Worm (Caenorhabditis elegans) whole organism, L4 larva: ENCODE measurements around the gene znf-782.

Experiments
- F10B5.3 ChIP-seq: sonication (generic microtip); optimal IDR thresholded peaks from 2 replicates; lab custom pipeline; 2016; ENCODE audit warnings: mild to moderate bottlenecking, missing genetic modification characterization, missing compliant biosample characterization
- F26F4.8 ChIP-seq: fragments of 200-800 bp; sonication (Bioruptor generic); conservative IDR thresholded peaks from 2 replicates; pipeline ENCODE4 v1.3.6; 2022; ENCODE audit warnings: missing genetic modification characterization, missing compliant biosample characterization
- F49E8.2 ChIP-seq: sonication (generic microtip); optimal IDR thresholded peaks from 2 replicates; lab custom pipeline; 2016; ENCODE audit warnings: missing compliant biosample characterization, mild to moderate bottlenecking, missing genetic modification characterization, borderline replicate concordance
- R02D3.7 ChIP-seq: fragments of 150-350 bp; sonication (generic microtip); optimal IDR thresholded peaks from 3 replicates; lab custom pipeline; 2014; ENCODE audit warnings: missing biosample characterization, missing genetic modification characterization
- T20F7.1 ChIP-seq: fragments of 200-800 bp; sonication (Bioruptor generic); optimal IDR thresholded peaks from 2 replicates; lab custom pipeline; 2018; ENCODE audit warnings: mild to moderate bottlenecking, missing genetic modification characterization, missing compliant biosample characterization
- Y48G9A.11 ChIP-seq: fragments of 200-800 bp; sonication (Bioruptor generic); IDR thresholded peaks from 2 replicates; pipeline ENCODE4 v1.3.6; 2022; ENCODE audit warnings: missing genetic modification reagents, missing genetic modification characterization, missing compliant biosample characterization
- Y5F2A.4 ChIP-seq: fragments of 200-800 bp; sonication (Bioruptor generic); optimal IDR thresholded peaks from 2 replicates; lab custom pipeline; 2018; ENCODE audit warnings: mild to moderate bottlenecking, missing genetic modification characterization, missing compliant biosample characterization
- ZK337.2 ChIP-seq: fragments of 200-800 bp; sonication (Bioruptor generic); IDR thresholded peaks from 2 replicates; pipeline ENCODE4 v1.3.6; 2022; ENCODE audit warnings: missing genetic modification reagents, missing genetic modification characterization, missing compliant biosample characterization
- ZK546.5 ChIP-seq, 2 experiments: sonication (generic microtip); optimal IDR thresholded peaks; 2 replicates each; lab custom pipeline; 2017; ENCODE audit warnings: missing biosample characterization in 2 of 2, missing genetic modification characterization in 2 of 2
- aha-1 ChIP-seq: fragments of 150-350 bp; peaks from one replicate; lab custom pipeline; 2014; ENCODE audit warnings: missing biosample characterization, missing genetic modification characterization
- aly-2 ChIP-seq: sonication (generic microtip); optimal IDR thresholded peaks from 2 replicates; lab custom pipeline; 2018; ENCODE audit warnings: missing biosample characterization, missing genetic modification characterization
- ama-1 ChIP-seq: fragments of 150-350 bp; optimal IDR thresholded peaks from 2 replicates; lab custom pipeline; 2014; ENCODE audit warnings: inconsistent platforms, mixed read lengths
- ceh-20 ChIP-seq: fragments of 200-800 bp; sonication (Bioruptor generic); IDR thresholded peaks from 2 replicates; pipeline ENCODE4 v1.3.6; 2022; ENCODE audit warnings: missing genetic modification reagents, missing genetic modification characterization, missing compliant biosample characterization
- ceh-28 ChIP-seq: fragments of 150-350 bp; optimal IDR thresholded peaks from 2 replicates; lab custom pipeline; 2014; ENCODE audit warnings: missing biosample characterization, missing genetic modification reagents, missing genetic modification characterization
- ceh-44 ChIP-seq: fragments of 200-800 bp; sonication (Bioruptor generic); IDR thresholded peaks from 2 replicates; pipeline ENCODE4 v1.3.6; 2022; ENCODE audit warnings: missing genetic modification reagents, missing genetic modification characterization, missing compliant biosample characterization
- ceh-62 ChIP-seq: sonication (generic microtip); optimal IDR thresholded peaks from 2 replicates; lab custom pipeline; 2017; ENCODE audit warnings: missing biosample characterization, missing genetic modification characterization
- ces-1 ChIP-seq: fragments of 150-350 bp; sonication (generic microtip); optimal IDR thresholded peaks from 4 replicates; lab custom pipeline; 2014; ENCODE audit warnings: missing biosample characterization, missing genetic modification reagents, missing genetic modification characterization
- daf-12 ChIP-seq: fragments of 150-350 bp; optimal IDR thresholded peaks from 2 replicates; lab custom pipeline; 2014; ENCODE audit warnings: missing biosample characterization, missing genetic modification reagents, missing genetic modification characterization
- daf-16 ChIP-seq, 3 experiments: sonication (generic microtip); optimal IDR thresholded peaks; 2 replicates each; lab custom pipeline; 2016 to 2017; ENCODE audit warnings: missing genetic modification characterization in 3 of 3, missing genetic modification reagents in 3 of 3, mild to moderate bottlenecking in 2 of 3, missing compliant biosample characterization in 2 of 3, missing biosample characterization in 1 of 3, moderate library complexity in 1 of 3
- dmd-8 ChIP-seq: fragments of 200-800 bp; sonication (Bioruptor generic); IDR thresholded peaks from 2 replicates; pipeline ENCODE4 v1.3.6; 2022; ENCODE audit warnings: missing genetic modification characterization, missing compliant biosample characterization
- dmd-9 ChIP-seq: fragments of 200-800 bp; sonication (Bioruptor generic); IDR thresholded peaks from 2 replicates; pipeline ENCODE4 v1.3.6; 2022; ENCODE audit warnings: missing genetic modification reagents, missing genetic modification characterization, missing compliant biosample characterization
- dpl-1 ChIP-seq: fragments of 150-350 bp; optimal IDR thresholded peaks from 2 replicates; lab custom pipeline; 2014; ENCODE audit warnings: missing biosample characterization, missing genetic modification reagents, missing genetic modification characterization
- egl-27 ChIP-seq: sonication (generic microtip); optimal IDR thresholded peaks from 3 replicates; lab custom pipeline; 2017; ENCODE audit warnings: missing biosample characterization, missing genetic modification reagents, missing genetic modification characterization
- fkh-10 ChIP-seq: fragments of 150-350 bp; optimal IDR thresholded peaks from 2 replicates; lab custom pipeline; 2014; ENCODE audit warnings: missing biosample characterization, missing genetic modification reagents, missing genetic modification characterization
- gei-8 ChIP-seq: fragments of 200-800 bp; sonication (Bioruptor generic); optimal IDR thresholded peaks from 2 replicates; lab custom pipeline; 2018; ENCODE audit warnings: mild to moderate bottlenecking, missing genetic modification characterization, missing compliant biosample characterization
- lin-15B ChIP-seq: fragments of 150-350 bp; sonication (generic microtip); optimal IDR thresholded peaks from 3 replicates; lab custom pipeline; 2014; ENCODE audit warnings: missing biosample characterization, missing genetic modification characterization
- lin-29 ChIP-seq: fragments of 200-800 bp; sonication (Bioruptor generic); IDR thresholded peaks from 2 replicates; pipeline ENCODE4 v1.3.6; 2022; ENCODE audit warnings: missing genetic modification reagents, missing genetic modification characterization, missing compliant biosample characterization
- lin-38 ChIP-seq: fragments of 200-800 bp; sonication (Bioruptor generic); IDR thresholded peaks from 2 replicates; pipeline ENCODE4 v1.3.6; 2022; ENCODE audit warnings: missing genetic modification reagents, missing genetic modification characterization, missing compliant biosample characterization
- lir-3 ChIP-seq: sonication (generic microtip); optimal IDR thresholded peaks from 2 replicates; lab custom pipeline; 2016; ENCODE audit warnings: mild to moderate bottlenecking, missing genetic modification characterization, missing compliant biosample characterization
- lsy-2 ChIP-seq, 2 experiments: fragments of 150-350 bp in 1 of 2; sonication (generic microtip) in 1 of 2; optimal IDR thresholded peaks; 2 replicates each; lab custom pipeline; 2014 to 2017; ENCODE audit warnings: missing biosample characterization in 2 of 2, missing genetic modification characterization in 2 of 2
- madf-5 ChIP-seq, 2 experiments: fragments of 200-800 bp; sonication (Bioruptor generic); IDR thresholded peaks; 2 replicates each; pipeline ENCODE4 v1.3.6; 2022; ENCODE audit warnings: missing compliant biosample characterization in 2 of 2, missing genetic modification characterization in 2 of 2
- mep-1 ChIP-seq: fragments of 150-350 bp; sonication (generic microtip); optimal IDR thresholded peaks from 3 replicates; lab custom pipeline; 2014; ENCODE audit warnings: missing biosample characterization, missing genetic modification characterization
- mes-2 ChIP-seq: sonication (generic microtip); optimal IDR thresholded peaks from 2 replicates; lab custom pipeline; 2016; ENCODE audit warnings: missing genotype, mild to moderate bottlenecking, missing genetic modification characterization, missing compliant biosample characterization; ENCODE audit not compliant: poor library complexity, severe bottlenecking
- mxl-3 ChIP-seq: fragments of 200-800 bp; sonication (Bioruptor generic); optimal IDR thresholded peaks from 2 replicates; lab custom pipeline; 2018; ENCODE audit warnings: mild to moderate bottlenecking, missing genetic modification characterization, missing compliant biosample characterization
- nhr-10 ChIP-seq: fragments of 150-350 bp; optimal IDR thresholded peaks from 2 replicates; lab custom pipeline; 2014; ENCODE audit warnings: missing biosample characterization, missing genetic modification characterization
- nhr-102 ChIP-seq: sonication (generic microtip); optimal IDR thresholded peaks from 2 replicates; lab custom pipeline; 2016; ENCODE audit warnings: mild to moderate bottlenecking, missing genetic modification characterization, moderate library complexity, missing compliant biosample characterization
- nhr-11 ChIP-seq: fragments of 150-350 bp; optimal IDR thresholded peaks from 2 replicates; lab custom pipeline; 2014; ENCODE audit warnings: missing biosample characterization, missing genetic modification characterization
- nhr-111 ChIP-seq: fragments of 200-800 bp; sonication (Bioruptor generic); optimal IDR thresholded peaks from 2 replicates; lab custom pipeline; 2018; ENCODE audit warnings: mild to moderate bottlenecking, missing genetic modification characterization, missing compliant biosample characterization
- nhr-41 ChIP-seq: fragments of 200-800 bp; sonication (Bioruptor generic); IDR thresholded peaks from 2 replicates; pipeline ENCODE4 v1.3.6; 2022; ENCODE audit warnings: missing genetic modification reagents, missing genetic modification characterization, missing compliant biosample characterization
- nhr-6 ChIP-seq: fragments of 150-350 bp; optimal IDR thresholded peaks from 2 replicates; lab custom pipeline; 2014; ENCODE audit warnings: missing biosample characterization, missing genetic modification characterization
- pha-4 ChIP-seq, 2 experiments: fragments of 150-350 bp in 1 of 2; fragments of 200-800 bp in 1 of 2; sonication (Bioruptor generic) in 1 of 2; IDR thresholded peaks in 1 of 2; optimal IDR thresholded peaks in 1 of 2; 2 replicates each; pipeline versions ENCODE4 v1.3.6 to Lab custom; 2014 to 2022; ENCODE audit warnings: missing genetic modification characterization in 2 of 2, missing genetic modification reagents in 2 of 2, missing biosample characterization in 1 of 2, missing compliant biosample characterization in 1 of 2
- php-3 ChIP-seq: fragments of 200-800 bp; sonication (Bioruptor generic); IDR thresholded peaks from 2 replicates; pipeline ENCODE4 v1.3.6; 2022; ENCODE audit warnings: missing genetic modification reagents, missing genetic modification characterization, missing compliant biosample characterization
- pqm-1 ChIP-seq: sonication (generic microtip); optimal IDR thresholded peaks from 2 replicates; lab custom pipeline; 2017; ENCODE audit warnings: missing biosample characterization, missing genetic modification characterization
- saeg-2 ChIP-seq: fragments of 200-800 bp; sonication (Bioruptor generic); IDR thresholded peaks from 2 replicates; pipeline ENCODE4 v1.3.6; 2022; ENCODE audit warnings: missing genetic modification reagents, missing genetic modification characterization, missing compliant biosample characterization
- snpc-1.2 ChIP-seq: fragments of 200-800 bp; sonication (Bioruptor generic); IDR thresholded peaks from 2 replicates; pipeline ENCODE4 v1.3.6; 2022; ENCODE audit warnings: missing genetic modification reagents, missing genetic modification characterization, missing compliant biosample characterization
- snpc-4 ChIP-seq: fragments of 150-350 bp; optimal IDR thresholded peaks from 2 replicates; lab custom pipeline; 2014; ENCODE audit warnings: missing biosample characterization, missing genetic modification characterization
- spr-1 ChIP-seq: sonication (generic microtip); optimal IDR thresholded peaks from 2 replicates; lab custom pipeline; 2016; ENCODE audit warnings: mild to moderate bottlenecking, missing genetic modification characterization, missing compliant biosample characterization
- tra-1 ChIP-seq: fragments of 200-800 bp; sonication (Bioruptor generic); IDR thresholded peaks from 2 replicates; pipeline ENCODE4 v1.3.6; 2022; ENCODE audit warnings: missing genetic modification reagents, missing genetic modification characterization, missing compliant biosample characterization
- unc-62 ChIP-seq, 3 experiments: fragments of 150-350 bp in 1 of 3; sonication (generic microtip); optimal IDR thresholded peaks in 2 of 3; peaks in 1 of 3; 1 replicate in 1 of 3; 2 replicates in 2 of 3; lab custom pipeline; 2014 to 2017; ENCODE audit warnings: missing biosample characterization in 3 of 3, missing genetic modification characterization in 3 of 3, missing genetic modification reagents in 3 of 3, missing genotype in 1 of 3
- zip-11 ChIP-seq: fragments of 200-800 bp; sonication (Bioruptor generic); IDR thresholded peaks from 2 replicates; pipeline ENCODE4 v1.3.6; 2022; ENCODE audit warnings: missing genetic modification characterization, missing compliant biosample characterization
- zip-2 ChIP-seq: fragments of 150-350 bp; optimal IDR thresholded peaks from 2 replicates; lab custom pipeline; 2014; ENCODE audit warnings: missing biosample characterization, missing genetic modification characterization

Gene znf-782

DNA sequence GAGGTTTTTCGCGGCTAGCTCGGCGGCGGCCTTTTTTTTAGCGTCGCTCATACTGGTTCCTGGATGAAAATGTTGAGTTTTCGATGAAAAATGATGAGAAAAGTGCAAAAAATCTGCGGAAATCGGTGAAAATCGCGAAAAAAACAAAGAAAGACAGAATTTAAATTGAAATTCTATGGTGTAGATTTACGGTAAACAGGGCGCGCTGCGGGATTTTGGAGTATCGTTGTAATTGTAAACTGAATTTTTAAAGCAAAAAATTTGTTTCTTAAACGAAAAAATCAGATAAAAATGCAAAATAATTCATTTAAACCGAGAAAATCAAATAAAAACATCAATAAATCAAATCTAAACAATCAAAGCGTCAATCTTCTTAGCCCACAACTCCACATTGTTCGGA is 12.6 kb downstream of the znf-782 start, which contains the start of gene dcap-1:
dcap-1 (minus strand) TSS at position 59 of the 400 bp plus-strand sequence.
- TF ChIP-seq zip-11 (GFP tag; lab: Robert Waterston, UW) (no peak), F26F4.8 (GFP tag; lab: Robert Waterston, UW) (no peak), ceh-28 (tag; lab: Kevin White, UChicago) (no peak), daf-12 (tag; lab: Kevin White, UChicago) (no peak), ZK546.5 (tag; optimal IDR thresholded peaks at IDR 0.05; lab: Kevin White, UChicago) (no peak), unc-62 (GFP tag; optimal IDR thresholded peaks at IDR 0.05 in 1 of 2; lab: Kevin White, UChicago) (no peak), unc-62 (tag; optimal IDR thresholded peaks at IDR 0.05; lab: Kevin White, UChicago) (no peak), lir-3 (tag; lab: Kevin White, UChicago) (no peak), snpc-4 (no peak), dmd-8 (GFP tag; lab: Robert Waterston, UW) (no peak), spr-1 (no peak), ZK337.2 (GFP tag; lab: Robert Waterston, UW) (no peak), lin-38 (GFP tag; lab: Robert Waterston, UW) (peak; percentile 27; the same call in 1 of the 2 replicates), nhr-10 (no peak), nhr-102 (tag; lab: Kevin White, UChicago) (no peak), pqm-1 (no peak), ceh-44 (GFP tag; lab: Robert Waterston, UW) (no peak), lsy-2 (tag; optimal IDR thresholded peaks at IDR 0.05; lab: Kevin White, UChicago) (peak in 1 of 2 experiments; percentile 50), nhr-41 (GFP tag; lab: Robert Waterston, UW) (no peak), saeg-2 (no peak), aha-1 (tag; lab: Kevin White, UChicago) (peak; percentile 23), fkh-10 (GFP tag; lab: Kevin White, UChicago) (no peak), ces-1 (GFP tag; lab: Kevin White, UChicago) (no peak), ceh-62 (tag; lab: Kevin White, UChicago) (no peak), php-3 (GFP tag; lab: Robert Waterston, UW) (no peak), dpl-1 (GFP tag; lab: Kevin White, UChicago) (peak; percentile 30), snpc-1.2 (GFP tag; lab: Robert Waterston, UW) (no peak), lin-15B (tag; lab: Kevin White, UChicago) (no peak), mes-2 (tag; lab: Kevin White, UChicago) (peak; percentile 42), R02D3.7 (tag; lab: Kevin White, UChicago) (peak; percentile 77), lin-29 (GFP tag; lab: Robert Waterston, UW) (no peak), nhr-111 (GFP tag; lab: Kevin White, UChicago) (no peak), nhr-6 (tag; lab: Kevin White, UChicago) (no peak), ama-1 (lab: Kevin White, UChicago) (no peak), Y5F2A.4 (GFP tag; lab: Kevin White, UChicago) (no peak), egl-27 (no peak), zip-2 (no peak), gei-8 (no peak), tra-1 (GFP tag; lab: Robert Waterston, UW) (no peak), T20F7.1 (GFP tag; lab: Kevin White, UChicago) (peak; percentile 96), madf-5 (GFP tag; IDR thresholded peaks at IDR 0.05; lab: Robert Waterston, UW) (no peak), aly-2 (tag; lab: Kevin White, UChicago) (no peak), F10B5.3 (tag; lab: Kevin White, UChicago) (no peak), daf-16 (GFP tag; optimal IDR thresholded peaks at IDR 0.05; lab: Kevin White, UChicago) (no peak), daf-16 (tag; optimal IDR thresholded peaks at IDR 0.05; lab: Kevin White, UChicago) (peak; percentile 23), mep-1 (tag; lab: Kevin White, UChicago) (peak; percentile 18), nhr-11 (tag; lab: Kevin White, UChicago) (no peak), pha-4 (GFP tag; IDR thresholded peaks at IDR 0.05; lab: Robert Waterston, UW) (no peak), pha-4 (tag; optimal IDR thresholded peaks at IDR 0.05; lab: Kevin White, UChicago) (no peak), ceh-20 (GFP tag; lab: Robert Waterston, UW) (no peak), F49E8.2 (no peak), Y48G9A.11 (GFP tag; lab: Robert Waterston, UW) (peak; percentile 99), mxl-3 (no peak), dmd-9 (no peak)
